Fruit fly (Drosophila melanogaster) whole organism, wandering third instar larva: ENCODE data around the gene tal-AA.

Source experiments
- CG32264 ChIP-seq: fragments of 200-800 bp; sonication (Bioruptor generic); optimal IDR thresholded peaks from 2 replicates; lab custom pipeline; 2016; ENCODE audit warnings: missing biosample characterization, missing genetic modification characterization
- HLH106 ChIP-seq: fragments of 200-800 bp; optimal IDR thresholded peaks from 3 replicates; lab custom pipeline; 2019; ENCODE audit warnings: missing biosample characterization, mild to moderate bottlenecking, missing genetic modification characterization, moderate library complexity
- Hr78 ChIP-seq: fragments of >200 bp; optimal IDR thresholded peaks from 2 replicates; lab custom pipeline; 2017; ENCODE audit warnings: missing biosample characterization, missing genetic modification characterization
- Sp1 ChIP-seq: fragments of 200-800 bp; sonication (Bioruptor generic); optimal IDR thresholded peaks from 3 replicates; lab custom pipeline; 2019; ENCODE audit warnings: missing biosample characterization, mild to moderate bottlenecking, missing genetic modification characterization, moderate library complexity
- br ChIP-seq: fragments of 200-800 bp; sonication (Bioruptor generic); optimal IDR thresholded peaks from 2 replicates; lab custom pipeline; 2016; ENCODE audit warnings: missing biosample characterization, missing genetic modification characterization
- pan ChIP-seq: fragments of >200 bp; optimal IDR thresholded peaks from 2 replicates; lab custom pipeline; 2017
- psq ChIP-seq: fragments of 200-800 bp; sonication (Bioruptor generic); optimal IDR thresholded peaks from 3 replicates; lab custom pipeline; 2017; ENCODE audit warnings: missing biosample characterization, mild to moderate bottlenecking, missing genetic modification characterization, moderate library complexity
- usp ChIP-seq: fragments of >200 bp; optimal IDR thresholded peaks from 2 replicates; lab custom pipeline; 2017; ENCODE audit warnings: missing biosample characterization, missing genetic modification characterization

dm6 chr3R:13833515-13833914 is 20.6 kb downstream of the tal-AA start:
- TF ChIP-seq usp (GFP tag; lab: Kevin White, UChicago) = no peak
- TF ChIP-seq br = no peak
- TF ChIP-seq psq (GFP tag; lab: Kevin White, UChicago) = no peak
- no peak for TF ChIP-seq pan (lab: Kevin White, UChicago)
- TF ChIP-seq HLH106 (tag; lab: Kevin White, UChicago) = no peak
- no peak for TF ChIP-seq Hr78 (GFP tag; lab: Kevin White, UChicago)
- no peak for TF ChIP-seq CG32264
- no peak for TF ChIP-seq Sp1 (GFP tag; lab: Kevin White, UChicago)
